Fruit fly (Drosophila melanogaster) whole organism, wandering third instar larva: ENCODE data around the gene Rbp9.

ENCODE experiments used
- Abd-B ChIP-seq: fragments of >200 bp; optimal IDR thresholded peaks from 2 replicates; lab custom pipeline; 2017; ENCODE audit warnings: missing biosample characterization, missing genetic modification characterization
- CG32264 ChIP-seq: fragments of 200-800 bp; sonication (Bioruptor generic); optimal IDR thresholded peaks from 2 replicates; lab custom pipeline; 2016; ENCODE audit warnings: missing biosample characterization, missing genetic modification characterization
- CrebA ChIP-seq: fragments of 200-800 bp; sonication (Bioruptor generic); optimal IDR thresholded peaks from 2 replicates; lab custom pipeline; 2016; ENCODE audit warnings: missing biosample characterization, mild to moderate bottlenecking, missing genetic modification characterization, borderline replicate concordance
- Dfd ChIP-seq: fragments of >200 bp; optimal IDR thresholded peaks from 2 replicates; lab custom pipeline; 2017; ENCODE audit warnings: missing biosample characterization, missing genetic modification characterization
- Dif ChIP-seq: fragments of 200-275, 200-300 bp; sonication (Bioruptor generic); optimal IDR thresholded peaks from 2 replicates; lab custom pipeline; 2018; ENCODE audit warnings: missing biosample characterization, missing genetic modification characterization; ENCODE audit not compliant: partially characterized antibody
- GATAd ChIP-seq: sonication (Bioruptor generic); optimal IDR thresholded peaks from 2 replicates; lab custom pipeline; 2016; ENCODE audit warnings: missing biosample characterization, missing genetic modification characterization
- HLH106 ChIP-seq: fragments of 200-800 bp; optimal IDR thresholded peaks from 3 replicates; lab custom pipeline; 2019; ENCODE audit warnings: missing biosample characterization, mild to moderate bottlenecking, missing genetic modification characterization, moderate library complexity
- Hr78 ChIP-seq: fragments of >200 bp; optimal IDR thresholded peaks from 2 replicates; lab custom pipeline; 2017; ENCODE audit warnings: missing biosample characterization, missing genetic modification characterization
- Hr83 ChIP-seq: fragments of 200-300 bp; sonication (Bioruptor generic); optimal IDR thresholded peaks from 2 replicates; lab custom pipeline; 2016; ENCODE audit warnings: missing biosample characterization, mild to moderate bottlenecking, missing genetic modification characterization, moderate library complexity; ENCODE audit not compliant: poor library complexity, severe bottlenecking
- Jra ChIP-seq: sonication (Bioruptor generic); optimal IDR thresholded peaks from 2 replicates; lab custom pipeline; 2016; ENCODE audit warnings: missing biosample characterization, missing genetic modification characterization
- Mio ChIP-seq: sonication (Bioruptor generic); optimal IDR thresholded peaks from 2 replicates; lab custom pipeline; 2016; ENCODE audit warnings: missing biosample characterization, missing genetic modification characterization
- Myc ChIP-seq: fragments of >200 bp; optimal IDR thresholded peaks from 2 replicates; lab custom pipeline; 2017
- OdsH ChIP-seq: fragments of 200-800 bp; sonication (Bioruptor generic); optimal IDR thresholded peaks from 2 replicates; lab custom pipeline; 2016; ENCODE audit warnings: missing biosample characterization, mild to moderate bottlenecking, missing genetic modification characterization
- Rel ChIP-seq, 2 experiments: fragments of 200-800 bp; sonication (Bioruptor generic) in 1 of 2; optimal IDR thresholded peaks; 2 replicates in 1 of 2; 3 replicates in 1 of 2; lab custom pipeline; 2016 to 2019; ENCODE audit warnings: mild to moderate bottlenecking in 2 of 2, missing biosample characterization in 2 of 2, missing genetic modification characterization in 2 of 2, moderate library complexity in 1 of 2
- Sp1 ChIP-seq: fragments of 200-800 bp; sonication (Bioruptor generic); optimal IDR thresholded peaks from 3 replicates; lab custom pipeline; 2019; ENCODE audit warnings: missing biosample characterization, mild to moderate bottlenecking, missing genetic modification characterization, moderate library complexity
- Vsx2 ChIP-seq: fragments of 200-300, 225-300 bp; sonication (Bioruptor generic); optimal IDR thresholded peaks from 2 replicates; lab custom pipeline; 2018; ENCODE audit warnings: missing biosample characterization, missing genetic modification characterization; ENCODE audit not compliant: partially characterized antibody
- br ChIP-seq: fragments of 200-800 bp; sonication (Bioruptor generic); optimal IDR thresholded peaks from 2 replicates; lab custom pipeline; 2016; ENCODE audit warnings: missing biosample characterization, missing genetic modification characterization
- dl ChIP-seq, 2 experiments: fragments of 175-275, 200-275 bp in 1 of 2; fragments of 200-275 bp in 1 of 2; sonication (Bioruptor generic); optimal IDR thresholded peaks; lab custom pipeline; 2018; ENCODE audit warnings: mild to moderate bottlenecking in 2 of 2, missing biosample characterization in 2 of 2, missing genetic modification characterization in 2 of 2, moderate library complexity in 2 of 2; ENCODE audit not compliant: partially characterized antibody in 2 of 2, insufficient read depth in 1 of 2
- dmrt93B ChIP-seq: fragments of 200-800 bp; sonication (Bioruptor generic); optimal IDR thresholded peaks from 2 replicates; lab custom pipeline; 2018; ENCODE audit warnings: missing biosample characterization, mild to moderate bottlenecking, missing genetic modification characterization
- ey ChIP-seq: fragments of 200-800 bp; sonication (Bioruptor generic); optimal IDR thresholded peaks from 2 replicates; lab custom pipeline; 2016; ENCODE audit warnings: missing biosample characterization, missing genetic modification characterization
- foxo ChIP-seq, 2 experiments: fragments of 200-800 bp; sonication (Bioruptor generic); optimal IDR thresholded peaks; 2 replicates in 1 of 2; 3 replicates in 1 of 2; lab custom pipeline; 2016 to 2017; ENCODE audit warnings: missing biosample characterization in 2 of 2, missing genetic modification characterization in 2 of 2
- fru ChIP-seq: fragments of 200-800 bp; sonication (Bioruptor generic); optimal IDR thresholded peaks from 3 replicates; lab custom pipeline; 2016; ENCODE audit warnings: missing biosample characterization, mild to moderate bottlenecking, missing genetic modification characterization
- h ChIP-seq: fragments of 200-800 bp; sonication (Bioruptor generic); optimal IDR thresholded peaks from 3 replicates; lab custom pipeline; 2016; ENCODE audit warnings: missing biosample characterization, mild to moderate bottlenecking, missing genetic modification characterization
- jim ChIP-seq: fragments of 175-275, 200-325 bp; sonication (Bioruptor generic); optimal IDR thresholded peaks from 2 replicates; lab custom pipeline; 2016; ENCODE audit warnings: missing biosample characterization, mild to moderate bottlenecking, missing genetic modification characterization
- pan ChIP-seq: fragments of >200 bp; optimal IDR thresholded peaks from 2 replicates; lab custom pipeline; 2017
- psq ChIP-seq: fragments of 200-800 bp; sonication (Bioruptor generic); optimal IDR thresholded peaks from 3 replicates; lab custom pipeline; 2017; ENCODE audit warnings: missing biosample characterization, mild to moderate bottlenecking, missing genetic modification characterization, moderate library complexity
- rgr ChIP-seq: fragments of 200-800 bp; sonication (Bioruptor generic); optimal IDR thresholded peaks from 3 replicates; lab custom pipeline; 2016; ENCODE audit warnings: missing biosample characterization, mild to moderate bottlenecking, missing genetic modification characterization
- sage ChIP-seq: fragments of 200-800 bp; sonication (Bioruptor generic); optimal IDR thresholded peaks from 2 replicates; lab custom pipeline; 2016; ENCODE audit warnings: missing biosample characterization, mild to moderate bottlenecking, missing genetic modification characterization
- sv ChIP-seq: fragments of 200-800 bp; sonication (Bioruptor generic); optimal IDR thresholded peaks from 3 replicates; lab custom pipeline; 2016; ENCODE audit warnings: missing biosample characterization, missing genetic modification characterization
- tai ChIP-seq: sonication (Bioruptor generic); optimal IDR thresholded peaks from 2 replicates; lab custom pipeline; 2016; ENCODE audit warnings: missing biosample characterization, missing genetic modification characterization
- usp ChIP-seq: fragments of >200 bp; optimal IDR thresholded peaks from 2 replicates; lab custom pipeline; 2017; ENCODE audit warnings: missing biosample characterization, missing genetic modification characterization
- woc ChIP-seq: sonication (Bioruptor generic); optimal IDR thresholded peaks from 2 replicates; lab custom pipeline; 2016; ENCODE audit warnings: missing biosample characterization, mild to moderate bottlenecking, missing genetic modification characterization

Rbp9 gene

DNA sequence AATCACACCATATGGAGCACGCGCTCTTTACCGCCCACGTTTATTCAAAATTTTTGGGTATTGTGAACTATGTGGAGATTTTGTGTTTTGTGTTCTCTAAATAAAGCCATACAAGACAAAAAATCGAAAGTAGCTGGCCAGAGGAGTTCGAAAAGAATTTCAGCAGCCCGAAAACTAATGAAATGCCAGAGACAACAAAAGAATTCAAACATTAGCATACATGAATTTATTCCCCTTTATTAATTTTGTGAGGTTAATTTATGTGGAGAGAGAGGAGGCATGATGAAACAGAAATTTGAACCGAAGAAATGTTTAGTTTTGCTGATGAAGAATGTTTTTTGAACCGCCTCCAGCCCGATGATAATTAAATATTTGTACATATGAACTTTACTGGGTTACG, 51.6 kb downstream of the Rbp9 start:
- TF ChIP-seq Rel (GFP tag; optimal IDR thresholded peaks at IDR 0.05; lab: Kevin White, UChicago) (no peak), Rel (tag; optimal IDR thresholded peaks at IDR 0.05; lab: Kevin White, UChicago) (no peak), Vsx2 (GFP tag; lab: Kevin White, UChicago) (no peak), CG32264 (GFP tag; lab: Kevin White, UChicago) (no peak), Dif (GFP tag; lab: Kevin White, UChicago) (no peak), dmrt93B (no peak), HLH106 (tag; lab: Kevin White, UChicago) (no peak), dl (GFP tag; optimal IDR thresholded peaks at IDR 0.05; lab: Kevin White, UChicago; ENCODE audit: insufficient read depth in 1 of 2, partially characterized antibody in 2 of 2) (no peak), OdsH (GFP tag; lab: Kevin White, UChicago) (no peak), jim (GFP tag; lab: Kevin White, UChicago) (no peak), sage (no peak), GATAd (no peak), ey (GFP tag; lab: Kevin White, UChicago) (no peak), Mio (GFP tag; lab: Kevin White, UChicago) (no peak), Jra (GFP tag; lab: Kevin White, UChicago) (no peak), Abd-B (GFP tag; lab: Kevin White, UChicago) (no peak), usp (GFP tag; lab: Kevin White, UChicago) (no peak), sv (GFP tag; lab: Kevin White, UChicago) (no peak), Dfd (GFP tag; lab: Kevin White, UChicago) (no peak), tai (GFP tag; lab: Kevin White, UChicago) (no peak)

DNA sequence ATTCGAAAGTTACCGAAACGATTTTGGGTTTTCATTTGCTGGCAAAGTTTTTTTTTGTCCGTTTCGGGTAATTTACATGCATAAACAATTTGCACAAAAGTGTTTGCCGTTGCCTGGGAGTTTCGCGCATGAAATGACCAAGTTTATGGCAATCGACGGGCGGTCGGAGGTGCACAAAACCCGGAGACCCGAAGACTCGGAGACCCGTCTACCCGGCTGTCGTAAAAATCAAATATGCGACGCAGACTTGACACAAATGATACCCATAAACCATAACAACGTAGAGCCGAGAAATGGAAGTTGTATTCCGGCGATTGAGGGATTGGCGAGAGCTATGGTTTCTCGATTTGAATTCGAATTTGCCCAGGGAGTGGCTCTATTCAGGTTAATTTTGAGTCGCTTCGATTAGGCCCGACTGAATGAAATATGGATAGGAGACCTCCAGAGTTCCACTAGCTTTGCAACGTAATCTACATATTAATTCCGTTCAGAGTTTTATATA, 52.4 kb downstream of the Rbp9 start:
- TF ChIP-seq HLH106 (tag; lab: Kevin White, UChicago) (no peak), Hr78 (no peak), dmrt93B (no peak), foxo (GFP tag; optimal IDR thresholded peaks at IDR 0.05; lab: Kevin White, UChicago) (no peak), CrebA (GFP tag; lab: Kevin White, UChicago) (no peak), Hr83 (no peak), pan (lab: Kevin White, UChicago) (no peak), ey (GFP tag; lab: Kevin White, UChicago) (no peak), Mio (GFP tag; lab: Kevin White, UChicago) (no peak), Abd-B (GFP tag; lab: Kevin White, UChicago) (no peak), Sp1 (GFP tag; lab: Kevin White, UChicago) (no peak)

DNA sequence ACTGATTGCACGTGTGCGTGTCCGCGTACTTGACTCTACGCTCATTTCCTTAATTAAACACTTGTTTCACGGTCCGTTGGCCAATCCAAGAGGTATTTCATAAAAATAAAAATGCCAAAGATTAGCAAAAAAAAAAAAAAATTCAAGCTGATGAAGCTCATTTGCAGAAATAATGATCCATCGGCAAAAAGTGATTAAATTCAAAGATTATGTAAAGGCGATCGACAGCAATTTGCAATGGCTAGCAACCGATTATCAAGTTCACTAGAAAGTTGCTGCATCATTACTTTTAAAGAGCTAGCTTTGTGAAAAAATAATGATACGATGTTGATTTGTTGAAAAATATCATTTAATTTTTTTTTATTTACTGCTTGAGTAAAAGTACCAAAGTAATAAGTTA, 54.9 kb downstream of the Rbp9 start:
- no peak for TF ChIP-seq GATAd
- TF ChIP-seq h (GFP tag; lab: Kevin White, UChicago): no peak
- no peak for TF ChIP-seq ey (GFP tag; lab: Kevin White, UChicago)
- no peak for TF ChIP-seq dl (GFP tag; optimal IDR thresholded peaks at IDR 0.05; lab: Kevin White, UChicago; ENCODE audit: insufficient read depth in 1 of 2, partially characterized antibody in 2 of 2)
- no peak for TF ChIP-seq fru (GFP tag; lab: Kevin White, UChicago)
- no peak for TF ChIP-seq OdsH (GFP tag; lab: Kevin White, UChicago)
- TF ChIP-seq Sp1 (GFP tag; lab: Kevin White, UChicago): no peak
- TF ChIP-seq usp (GFP tag; lab: Kevin White, UChicago): no peak
- no peak for TF ChIP-seq pan (lab: Kevin White, UChicago)
- TF ChIP-seq CG32264 (GFP tag; lab: Kevin White, UChicago): no peak
- no peak for TF ChIP-seq psq (GFP tag; lab: Kevin White, UChicago)

DNA sequence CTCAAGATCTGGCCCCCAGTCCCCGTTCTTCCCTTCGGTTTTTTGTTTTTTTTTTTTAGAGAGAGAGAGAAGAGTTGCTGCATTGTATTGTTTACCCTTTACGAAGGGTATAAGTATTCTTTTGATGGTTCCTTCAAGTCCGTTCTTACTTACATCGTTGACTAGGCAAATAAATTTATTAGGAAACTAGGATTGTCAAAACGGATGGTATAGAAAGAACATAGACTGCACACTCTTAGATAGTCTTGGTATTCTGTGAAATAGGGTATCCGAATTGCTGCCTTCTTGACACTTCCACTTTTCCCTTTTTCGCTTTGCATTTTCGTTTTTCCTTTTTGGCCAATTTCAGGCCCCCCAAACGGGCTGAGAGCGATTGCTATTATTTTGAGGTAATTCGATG, 56.9 kb downstream of the Rbp9 start:
- peak; percentile 71 for TF ChIP-seq rgr (GFP tag; lab: Kevin White, UChicago)
- peak; percentile 74 for TF ChIP-seq h (GFP tag; lab: Kevin White, UChicago)
- TF ChIP-seq OdsH (GFP tag; lab: Kevin White, UChicago): peak; percentile 69
- TF ChIP-seq Hr83: no peak
- TF ChIP-seq Jra (GFP tag; lab: Kevin White, UChicago): no peak
- TF ChIP-seq dmrt93B: peak; percentile 38
- no peak for TF ChIP-seq Myc
- TF ChIP-seq CG32264 (GFP tag; lab: Kevin White, UChicago): peak; percentile 46
- peak; percentile 42 for TF ChIP-seq jim (GFP tag; lab: Kevin White, UChicago)
- TF ChIP-seq ey (GFP tag; lab: Kevin White, UChicago): peak; percentile 66
- TF ChIP-seq br: peak; percentile 78
- TF ChIP-seq woc (GFP tag; lab: Kevin White, UChicago): peak; percentile 61
- peak; percentile 80 for TF ChIP-seq fru (GFP tag; lab: Kevin White, UChicago)
- TF ChIP-seq Sp1 (GFP tag; lab: Kevin White, UChicago): peak; percentile 68
- peak in 1 of 2 experiments; percentile 67 for TF ChIP-seq foxo (GFP tag; optimal IDR thresholded peaks at IDR 0.05; lab: Kevin White, UChicago)
- no peak for TF ChIP-seq Mio (GFP tag; lab: Kevin White, UChicago)
- peak; percentile 69 for TF ChIP-seq HLH106 (tag; lab: Kevin White, UChicago)
- peak; percentile 68 for TF ChIP-seq psq (GFP tag; lab: Kevin White, UChicago)
